Fruit fly (Drosophila melanogaster) whole organism, pupa: ENCODE results near the gene AhcyL2.

ENCODE experiments used
- CG4496 ChIP-seq: fragments of 200-800 bp; sonication (Bioruptor generic); IDR thresholded peaks from 3 replicates; pipeline ENCODE4 v1.3.6; 2022; ENCODE audit warnings: missing biosample characterization, missing genetic modification characterization
- fd96Ca ChIP-seq: fragments of 200-800 bp; sonication (Bioruptor generic); IDR thresholded peaks from 3 replicates; pipeline ENCODE4 v1.3.6; 2022; ENCODE audit warnings: missing biosample characterization, missing genetic modification characterization
- rn ChIP-seq: fragments of 200-800 bp; sonication (Bioruptor generic); IDR thresholded peaks from 2 replicates; pipeline ENCODE4 v1.3.6; 2022; ENCODE audit warnings: missing biosample characterization, missing genetic modification characterization

DNA sequence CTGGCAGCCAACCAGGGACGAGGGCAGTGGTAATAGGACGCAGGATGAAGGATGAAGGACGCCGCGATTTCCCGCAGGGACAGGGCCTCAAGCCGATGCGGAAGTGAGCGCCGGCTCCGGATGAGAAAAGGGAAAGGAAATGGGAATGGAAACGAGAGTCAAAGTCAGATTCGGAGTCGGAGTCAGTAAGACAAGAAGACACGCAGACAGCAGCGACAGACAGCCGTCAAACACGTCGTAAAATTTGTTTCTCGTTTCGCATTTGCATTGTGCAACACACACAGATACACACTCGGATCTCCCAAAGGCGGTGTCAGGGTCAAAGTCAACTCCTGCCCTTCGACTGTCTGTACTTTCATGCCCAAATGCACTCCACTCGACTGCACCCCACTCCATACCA lies 45.6 kb downstream of the AhcyL2 start:
- TF ChIP-seq CG4496 (GFP tag; lab: Robert Waterston, UW) (no peak), fd96Ca (GFP tag; lab: Robert Waterston, UW) (no peak), rn (GFP tag; lab: Robert Waterston, UW) (no peak)
